Worm (Caenorhabditis elegans) whole organism, mixed stage, embryonic: ENCODE results near the gene msrp-3.
"Not testable (repeated sequence)": the region's sequence is repeated elsewhere in the genome, so short reads cannot be mapped to it uniquely, and the experiment has no call there.

Source experiments
- M03D4.4 ChIP-seq: sonication (generic microtip); optimal IDR thresholded peaks from 2 replicates; lab custom pipeline; 2017; ENCODE audit warnings: mild to moderate bottlenecking, missing genetic modification characterization, missing compliant biosample characterization
- bed-3 ChIP-seq: fragments of 200-800 bp; sonication (Bioruptor generic); optimal IDR thresholded peaks from 3 replicates; lab custom pipeline; 2018; ENCODE audit warnings: mild to moderate bottlenecking, missing genetic modification characterization, moderate library complexity, missing compliant biosample characterization
- blmp-1 ChIP-seq: fragments of 150-350 bp; optimal IDR thresholded peaks from 2 replicates; lab custom pipeline; 2014; ENCODE audit warnings: missing biosample characterization, missing genetic modification characterization
- ceh-39 ChIP-seq: fragments of 150-350 bp; optimal IDR thresholded peaks from 2 replicates; lab custom pipeline; 2014; ENCODE audit warnings: missing biosample characterization, missing genetic modification characterization
- ceh-43 ChIP-seq: fragments of 200-800 bp; sonication (Bioruptor generic); optimal IDR thresholded peaks from 2 replicates; lab custom pipeline; 2018; ENCODE audit warnings: mild to moderate bottlenecking, missing genetic modification characterization, moderate library complexity, missing compliant biosample characterization
- ces-1 ChIP-seq: fragments of 150-350 bp; optimal IDR thresholded peaks from 2 replicates; lab custom pipeline; 2014; ENCODE audit warnings: missing biosample characterization, missing genetic modification reagents, missing genetic modification characterization
- cnd-1 ChIP-seq: fragments of 200-800 bp; sonication (Bioruptor generic); optimal IDR thresholded peaks from 2 replicates; lab custom pipeline; 2018; ENCODE audit warnings: mild to moderate bottlenecking, missing genetic modification characterization, missing compliant biosample characterization
- drap-1 ChIP-seq: fragments of 200-800 bp; sonication (Bioruptor generic); optimal IDR thresholded peaks from 3 replicates; lab custom pipeline; 2018; ENCODE audit warnings: mild to moderate bottlenecking, missing genetic modification characterization, missing compliant biosample characterization
- elt-1 ChIP-seq: sonication (generic microtip); optimal IDR thresholded peaks from 2 replicates; lab custom pipeline; 2017; ENCODE audit warnings: missing genetic modification characterization, mild to moderate bottlenecking, missing compliant biosample characterization, antibody characterized with exemption, moderate library complexity, borderline replicate concordance; ENCODE audit not compliant: insufficient read depth
- elt-3 ChIP-seq: fragments of 150-350 bp; optimal IDR thresholded peaks from 2 replicates; lab custom pipeline; 2014; ENCODE audit warnings: missing biosample characterization, missing genetic modification characterization
- flh-1 ChIP-seq: fragments of 200-800 bp; sonication (Bioruptor generic); optimal IDR thresholded peaks from 2 replicates; lab custom pipeline; 2018; ENCODE audit warnings: mild to moderate bottlenecking, missing genetic modification characterization, moderate library complexity, missing compliant biosample characterization
- hlh-1 ChIP-seq: fragments of 150-350 bp; optimal IDR thresholded peaks from 2 replicates; lab custom pipeline; 2014; ENCODE audit warnings: missing biosample characterization, missing genetic modification reagents, missing genetic modification characterization
- lin-13 ChIP-seq: fragments of 150-350 bp; optimal IDR thresholded peaks from 2 replicates; lab custom pipeline; 2014; ENCODE audit warnings: missing biosample characterization, missing genetic modification characterization
- lin-32 ChIP-seq: fragments of 200-800 bp; sonication (Bioruptor generic); optimal IDR thresholded peaks from 2 replicates; lab custom pipeline; 2018; ENCODE audit warnings: mild to moderate bottlenecking, missing genetic modification characterization, missing compliant biosample characterization
- mab-5 ChIP-seq: fragments of 150-350 bp; optimal IDR thresholded peaks from 2 replicates; lab custom pipeline; 2014; ENCODE audit warnings: missing biosample characterization, missing genetic modification characterization
- mep-1 ChIP-seq: fragments of 150-350 bp; optimal IDR thresholded peaks from 2 replicates; lab custom pipeline; 2017; ENCODE audit warnings: missing biosample characterization, missing genetic modification reagents, missing genetic modification characterization, inconsistent platforms
- mls-2 ChIP-seq: sonication (generic microtip); optimal IDR thresholded peaks from 2 replicates; lab custom pipeline; 2016; ENCODE audit warnings: mild to moderate bottlenecking, missing genetic modification characterization, moderate library complexity, missing compliant biosample characterization
- nhr-12 ChIP-seq: fragments of 150-350 bp; optimal IDR thresholded peaks from 2 replicates; lab custom pipeline; 2014; ENCODE audit warnings: missing biosample characterization, missing genetic modification characterization
- nhr-237 ChIP-seq: fragments of 150-350 bp; optimal IDR thresholded peaks from 2 replicates; lab custom pipeline; 2014; ENCODE audit warnings: missing biosample characterization, missing genetic modification characterization
- nhr-28 ChIP-seq: fragments of 150-350 bp; optimal IDR thresholded peaks from 2 replicates; lab custom pipeline; 2014; ENCODE audit warnings: missing biosample characterization, missing genetic modification characterization
- nhr-76 ChIP-seq: sonication (generic microtip); optimal IDR thresholded peaks from 2 replicates; lab custom pipeline; 2017; ENCODE audit warnings: missing biosample characterization, missing genetic modification characterization
- pha-4 ChIP-seq: fragments of 150-350 bp; optimal IDR thresholded peaks from 2 replicates; lab custom pipeline; 2018; ENCODE audit warnings: missing biosample characterization, missing genetic modification reagents, missing genetic modification characterization
- sem-2 ChIP-seq: fragments of 200-800 bp; sonication (Bioruptor generic); optimal IDR thresholded peaks from 2 replicates; lab custom pipeline; 2018; ENCODE audit warnings: mild to moderate bottlenecking, missing genetic modification characterization, missing compliant biosample characterization
- snpc-4 ChIP-seq: fragments of 150-350 bp; optimal IDR thresholded peaks from 2 replicates; lab custom pipeline; 2014; ENCODE audit warnings: missing biosample characterization, missing genetic modification characterization
- sptf-1 ChIP-seq: sonication (generic microtip); optimal IDR thresholded peaks from 2 replicates; lab custom pipeline; 2017; ENCODE audit warnings: mild to moderate bottlenecking, missing genetic modification characterization, moderate library complexity, missing compliant biosample characterization
- tbx-8 ChIP-seq: fragments of 200-800 bp; sonication (Bioruptor generic); optimal IDR thresholded peaks from 2 replicates; lab custom pipeline; 2018; ENCODE audit warnings: mild to moderate bottlenecking, missing genetic modification characterization, moderate library complexity, missing compliant biosample characterization
- unc-120 ChIP-seq: sonication (generic microtip); optimal IDR thresholded peaks from 2 replicates; lab custom pipeline; 2017; ENCODE audit warnings: missing genetic modification characterization, missing compliant biosample characterization; ENCODE audit not compliant: poor library complexity, severe bottlenecking
- unc-39 ChIP-seq: fragments of 150-350 bp; optimal IDR thresholded peaks from 2 replicates; lab custom pipeline; 2014; ENCODE audit warnings: missing biosample characterization, missing genetic modification characterization
- unc-62 ChIP-seq: fragments of 150-350 bp; optimal IDR thresholded peaks from 2 replicates; lab custom pipeline; 2014; ENCODE audit warnings: missing biosample characterization, missing genetic modification reagents, missing genetic modification characterization
- zip-8 ChIP-seq: fragments of 150-350 bp; optimal IDR thresholded peaks from 2 replicates; lab custom pipeline; 2014; ENCODE audit warnings: missing biosample characterization, missing genetic modification characterization

The msrp-3 gene

ce11 chrII:822730-823129 is 8.1 kb upstream of the msrp-3 start, which contains the start of gene msrp-4:
Gene msrp-4, minus strand, starts transcription at chrII:822830.
- TF ChIP-seq nhr-28; drap-1 (GFP tag; lab: Kevin White, UChicago); ceh-39 (tag; lab: Kevin White, UChicago): not testable (repeated sequence)
- TF ChIP-seq, all 35 proteins: peak for 0; not testable (repeated sequence) for 35

ce11 chrII:821514-821913 is 6.9 kb upstream of the msrp-3 start, which contains the start of gene F46F5.8:
Gene F46F5.8, minus strand, starts transcription at chrII:821614.
- TF ChIP-seq mls-2 = no peak
- no peak for TF ChIP-seq elt-3 (tag; lab: Kevin White, UChicago)
- TF ChIP-seq hlh-1 (tag; lab: Kevin White, UChicago) = no peak
- no peak for TF ChIP-seq nhr-76 (tag; lab: Kevin White, UChicago)
- TF ChIP-seq pha-4 (tag; lab: Kevin White, UChicago) = no peak
- no peak for TF ChIP-seq flh-1 (GFP tag; lab: Kevin White, UChicago)
- TF ChIP-seq ceh-39 (tag; lab: Kevin White, UChicago) = no peak
- TF ChIP-seq snpc-4 (tag; lab: Kevin White, UChicago) = no peak
- TF ChIP-seq mab-5 (tag; lab: Kevin White, UChicago) = no peak
- TF ChIP-seq blmp-1 (tag; lab: Kevin White, UChicago) = no peak
- TF ChIP-seq unc-62 = no peak
- TF ChIP-seq cnd-1 (tag; lab: Kevin White, UChicago) = no peak
- TF ChIP-seq unc-39 (tag; lab: Kevin White, UChicago) = no peak
- no peak for TF ChIP-seq tbx-8
- no peak for TF ChIP-seq nhr-28
- no peak for TF ChIP-seq ceh-43
- TF ChIP-seq sem-2 (GFP tag; lab: Kevin White, UChicago) = no peak
- TF ChIP-seq nhr-12 (tag; lab: Kevin White, UChicago) = no peak
- no peak for TF ChIP-seq lin-13 (tag; lab: Kevin White, UChicago)
- TF ChIP-seq, all 35 proteins: peak for 0

- TF ChIP-seq blmp-1 (tag; lab: Kevin White, UChicago) = no peak
- no peak for TF ChIP-seq mep-1 (tag; lab: Kevin White, UChicago)
- TF ChIP-seq snpc-4 (tag; lab: Kevin White, UChicago) = no peak
- TF ChIP-seq mls-2 = no peak
- no peak for TF ChIP-seq tbx-8
- TF ChIP-seq bed-3 (GFP tag; lab: Kevin White, UChicago) = no peak
- TF ChIP-seq M03D4.4 (tag; lab: Kevin White, UChicago) = no peak
- no peak for TF ChIP-seq zip-8 (tag; lab: Kevin White, UChicago)
- TF ChIP-seq elt-1 (tag; lab: Kevin White, UChicago) = no peak
- TF ChIP-seq nhr-28 = no peak
- no peak for TF ChIP-seq hlh-1 (tag; lab: Kevin White, UChicago)
- TF ChIP-seq lin-32 (GFP tag; lab: Kevin White, UChicago) = no peak
- no peak for TF ChIP-seq unc-39 (tag; lab: Kevin White, UChicago)
- no peak for TF ChIP-seq ceh-43
Observed at ce11 chrII:820519-820918, 5.9 kb upstream of the msrp-3 start, which contains the start of gene F46F5.7. Gene F46F5.7, minus strand, starts transcription at chrII:820619.

ce11 chrII:812917-813316 is 1.7 kb downstream of the msrp-3 start, which contains the start of gene F46F5.5:
Gene F46F5.5, minus strand, starts transcription at chrII:813017.
- TF ChIP-seq hlh-1 (tag; lab: Kevin White, UChicago) (no peak), mab-5 (tag; lab: Kevin White, UChicago) (no peak), snpc-4 (tag; lab: Kevin White, UChicago) (no peak), unc-62 (no peak), elt-3 (tag; lab: Kevin White, UChicago) (no peak), ces-1 (GFP tag; lab: Kevin White, UChicago) (no peak)

- TF ChIP-seq nhr-237 (tag; lab: Kevin White, UChicago) (no peak), elt-3 (tag; lab: Kevin White, UChicago) (no peak), ces-1 (GFP tag; lab: Kevin White, UChicago) (no peak), unc-62 (no peak), mab-5 (tag; lab: Kevin White, UChicago) (no peak), cnd-1 (tag; lab: Kevin White, UChicago) (no peak), zip-8 (tag; lab: Kevin White, UChicago) (no peak), unc-39 (tag; lab: Kevin White, UChicago) (no peak), snpc-4 (tag; lab: Kevin White, UChicago) (no peak), blmp-1 (tag; lab: Kevin White, UChicago) (no peak), sem-2 (GFP tag; lab: Kevin White, UChicago) (no peak), nhr-76 (tag; lab: Kevin White, UChicago) (no peak), unc-120 (tag; lab: Kevin White, UChicago) (no peak), sptf-1 (tag; lab: Kevin White, UChicago) (no peak)
- TF ChIP-seq, all 35 proteins: peak for 0
Observed at ce11 chrII:808457-808856, 6.2 kb downstream of the msrp-3 start, which contains the start of gene F46F5.11. Gene F46F5.11, plus strand, starts transcription at chrII:808757.
